Worm (Caenorhabditis elegans) whole organism, L2 larva: ENCODE results near the gene flp-1.

Experiments
- ceh-82 ChIP-seq: fragments of 150-350 bp; optimal IDR thresholded peaks from 2 replicates; lab custom pipeline; 2014; ENCODE audit warnings: missing biosample characterization, missing genetic modification characterization
- dmd-4 ChIP-seq: sonication (generic microtip); optimal IDR thresholded peaks from 2 replicates; lab custom pipeline; 2017; ENCODE audit warnings: missing biosample characterization, missing genetic modification characterization
- egl-27 ChIP-seq: sonication (generic microtip); optimal IDR thresholded peaks from 3 replicates; lab custom pipeline; 2017; ENCODE audit warnings: missing biosample characterization, missing genetic modification reagents, missing genetic modification characterization
- elt-1 ChIP-seq: fragments of 150-350 bp; optimal IDR thresholded peaks from 2 replicates; lab custom pipeline; 2014; ENCODE audit warnings: missing biosample characterization, missing genetic modification characterization
- elt-3 ChIP-seq: sonication (generic microtip); optimal IDR thresholded peaks from 2 replicates; lab custom pipeline; 2017; ENCODE audit warnings: missing biosample characterization, missing genetic modification characterization
- nhr-12 ChIP-seq: fragments of 150-350 bp; optimal IDR thresholded peaks from 2 replicates; lab custom pipeline; 2014; ENCODE audit warnings: missing biosample characterization, missing genetic modification characterization
- nhr-25 ChIP-seq: fragments of 150-350 bp; sonication (generic microtip); optimal IDR thresholded peaks from 3 replicates; lab custom pipeline; 2014; ENCODE audit warnings: missing biosample characterization, missing genetic modification characterization
- sma-3 ChIP-seq: sonication (generic microtip); optimal IDR thresholded peaks from 2 replicates; lab custom pipeline; 2016; ENCODE audit warnings: missing genetic modification reagents, missing genetic modification characterization, missing compliant biosample characterization
- unc-39 ChIP-seq: fragments of 150-350 bp; optimal IDR thresholded peaks from 2 replicates; lab custom pipeline; 2014; ENCODE audit warnings: missing biosample characterization, missing genetic modification characterization
- unc-62 ChIP-seq: fragments of 150-350 bp; optimal IDR thresholded peaks from 2 replicates; lab custom pipeline; 2014; ENCODE audit warnings: missing biosample characterization, missing genetic modification reagents, missing genetic modification characterization

ce11 chrIV:9192522-9192921 is 48.0 kb downstream of the flp-1 start, which contains the start of gene C46C2.5:
- TF ChIP-seq unc-62 (GFP tag; lab: Kevin White, UChicago) (no peak), nhr-12 (tag; lab: Kevin White, UChicago) (no peak), elt-3 (no peak), ceh-82 (tag; lab: Kevin White, UChicago) (no peak), unc-39 (no peak), nhr-25 (tag; lab: Kevin White, UChicago) (no peak), elt-1 (tag; lab: Kevin White, UChicago) (no peak), egl-27 (tag; lab: Kevin White, UChicago) (no peak), sma-3 (GFP tag; lab: Kevin White, UChicago) (no peak), dmd-4 (tag; lab: Kevin White, UChicago) (no peak)
